Worm (Caenorhabditis elegans): ENCODE measurements around the gene T23F11.2.

T23F11.2 gene

DNA sequence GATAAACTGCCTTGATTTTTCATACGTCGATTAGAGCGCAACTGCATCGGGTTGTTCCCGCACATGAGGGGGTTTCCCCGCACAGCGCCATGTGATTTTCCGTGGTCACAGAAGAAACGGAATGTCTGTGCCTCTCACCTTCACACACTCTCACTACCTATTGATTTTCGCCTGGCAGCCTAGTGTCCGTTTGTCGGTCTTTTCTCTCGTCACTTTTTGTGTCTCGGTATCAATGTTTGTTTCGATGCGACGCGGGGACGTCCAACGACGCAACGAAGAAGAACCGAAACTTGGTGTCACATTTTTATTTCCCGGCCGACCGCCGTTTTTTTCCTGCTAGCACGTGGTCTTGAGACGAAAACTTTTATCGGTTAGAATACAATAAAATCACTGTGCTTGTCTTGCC is 5.9 kb downstream of the T23F11.2 start (continued):
- TF ChIP-seq efl-1 (optimal IDR thresholded peaks at IDR 0.05) (peak; percentile 86 to 91), efl-1 (GFP tag; optimal IDR thresholded peaks at IDR 0.05 in 1 of 2) (peak; percentile 72 to 97), hlh-17 (GFP tag; optimal IDR thresholded peaks at IDR 0.05; ENCODE audit: borderline replicate concordance) (no peak), Y116A8C.19 (tag; optimal IDR thresholded peaks at IDR 0.05; ENCODE audit: borderline replicate concordance) (no peak), egl-13 (tag; optimal IDR thresholded peaks at IDR 0.05) (peak; percentile 82), aly-2 (tag; optimal IDR thresholded peaks at IDR 0.05) (no peak), irx-1 (tag; optimal IDR thresholded peaks at IDR 0.05) (peak; percentile 87), aha-1 (tag; optimal IDR thresholded peaks at IDR 0.05) (peak; percentile 55), isw-1 (GFP tag; IDR thresholded peaks at IDR 0.05) (peak; percentile 81), ceh-88 (GFP tag; IDR thresholded peaks at IDR 0.05) (peak; percentile 81; the same call in 1 of the 2 replicates), snu-23 (GFP tag; optimal IDR thresholded peaks at IDR 0.05) (peak; percentile 98), skn-1 (tag; optimal IDR thresholded peaks at IDR 0.05) (peak; percentile 81), fkh-8 (tag; optimal IDR thresholded peaks at IDR 0.05) (peak; percentile 93), F16B12.6 (tag; optimal IDR thresholded peaks at IDR 0.05) (peak; percentile 51), sup-37 (GFP tag; optimal IDR thresholded peaks at IDR 0.05) (peak; percentile 76), ceh-82 (tag; optimal IDR thresholded peaks at IDR 0.05) (peak; percentile 47 to 81 (median 66)), zip-4 (GFP tag; optimal IDR thresholded peaks at IDR 0.05) (peak; percentile 65), dsc-1 (tag; optimal IDR thresholded peaks at IDR 0.05) (peak; percentile 73), elt-2 (tag; optimal IDR thresholded peaks at IDR 0.05) (peak; percentile 90), C16A3.4 (tag; optimal IDR thresholded peaks at IDR 0.05) (peak; percentile 92), dpl-1 (GFP tag; optimal IDR thresholded peaks at IDR 0.05) (peak; percentile 72 to 78 (median 72)), nhr-90 (tag; optimal IDR thresholded peaks at IDR 0.05; ENCODE audit: poor library complexity) (peak; percentile 93), fkh-4 (tag; optimal IDR thresholded peaks at IDR 0.05; ENCODE audit: borderline replicate concordance) (peak; percentile 44), ztf-11 (tag; optimal IDR thresholded peaks at IDR 0.05) (peak in 1 of 2 experiments; percentile 30), nhr-28 (tag; optimal IDR thresholded peaks at IDR 0.05) (peak; percentile 9), nhr-85 (tag) (peak; percentile 99), hpl-2 (GFP tag; optimal IDR thresholded peaks at IDR 0.05) (peak; percentile 91), nhr-71 (tag; optimal IDR thresholded peaks at IDR 0.05) (peak; percentile 99), efl-3 (GFP tag; optimal IDR thresholded peaks at IDR 0.05) (no peak), unc-98 (GFP tag; IDR thresholded peaks at IDR 0.05) (peak; percentile 51; the same call in 1 of the 2 replicates), ets-5 (GFP tag; IDR thresholded peaks at IDR 0.05) (no peak), fos-1 (tag; optimal IDR thresholded peaks at IDR 0.05) (peak; percentile 65), alr-1 (tag; optimal IDR thresholded peaks at IDR 0.05; ENCODE audit: borderline replicate concordance) (no peak), unc-30 (tag; optimal IDR thresholded peaks at IDR 0.05) (no peak), unc-62 (GFP tag; optimal IDR thresholded peaks at IDR 0.05) (no peak), nhr-11 (tag; optimal IDR thresholded peaks at IDR 0.05) (peak; percentile 65), ces-1 (GFP tag; optimal IDR thresholded peaks at IDR 0.05) (no peak), mdl-1 (tag; optimal IDR thresholded peaks at IDR 0.05) (peak; percentile 94 to 100), fkh-10 (GFP tag; optimal IDR thresholded peaks at IDR 0.05) (no peak), lir-3 (tag; optimal IDR thresholded peaks at IDR 0.05; ENCODE audit: poor library complexity) (peak; percentile 79), nhr-19 (GFP tag; conservative IDR thresholded peaks at IDR 0.05) (peak; percentile 92), rnt-1 (tag; optimal IDR thresholded peaks at IDR 0.05) (peak; percentile 90), zag-1 (tag; optimal IDR thresholded peaks at IDR 0.05) (no peak), mef-2 (tag; optimal IDR thresholded peaks at IDR 0.05) (peak; percentile 42), hlh-4 (tag; optimal IDR thresholded peaks at IDR 0.05) (no peak), unc-86 (tag; optimal IDR thresholded peaks at IDR 0.05) (peak; percentile 89), grh-1 (GFP tag; IDR thresholded peaks at IDR 0.05) (peak; percentile 69), nhr-77 (tag; optimal IDR thresholded peaks at IDR 0.05) (peak; percentile 95), pax-3 (tag; optimal IDR thresholded peaks at IDR 0.05) (peak; percentile 84), nhr-76 (tag; optimal IDR thresholded peaks at IDR 0.05) (peak; percentile 55)

Data from whole organism, L1 larva.